Worm (Caenorhabditis elegans) whole organism, mixed stage, embryonic: ENCODE measurements around the gene ddx-35.

Source experiments
- ham-2 ChIP-seq: fragments of 200-800 bp; sonication (Bioruptor generic); optimal IDR thresholded peaks from 2 replicates; lab custom pipeline; 2018; ENCODE audit warnings: mild to moderate bottlenecking, missing genetic modification characterization, missing compliant biosample characterization
- sptf-1 ChIP-seq: sonication (generic microtip); optimal IDR thresholded peaks from 2 replicates; lab custom pipeline; 2017; ENCODE audit warnings: mild to moderate bottlenecking, missing genetic modification characterization, moderate library complexity, missing compliant biosample characterization
- ztf-11 ChIP-seq: fragments of 150-350 bp; optimal IDR thresholded peaks from 2 replicates; lab custom pipeline; 2014; ENCODE audit warnings: missing biosample characterization, missing genetic modification characterization

DNA sequence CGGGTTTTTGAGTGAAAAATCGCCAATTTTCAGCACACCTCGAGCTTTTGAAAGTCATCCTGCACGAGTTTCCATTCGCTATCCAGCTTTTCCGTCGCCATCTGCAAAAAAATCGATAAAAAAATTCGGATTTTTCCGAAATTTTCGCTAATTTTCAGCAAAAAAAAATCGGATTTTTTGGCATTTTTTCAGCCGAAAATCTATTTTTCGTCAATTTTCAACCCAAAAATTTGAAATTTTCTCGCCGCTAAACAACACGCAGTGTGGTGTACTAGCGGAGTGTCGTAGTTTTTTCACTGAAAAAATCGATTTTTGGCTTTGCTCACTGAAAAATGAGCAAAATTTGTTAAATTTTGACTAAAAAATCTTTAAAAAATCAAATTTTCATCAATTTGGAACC lies 36.4 kb downstream of the ddx-35 start, which contains the start of gene tmem-120:
- TF ChIP-seq ztf-11 (tag; lab: Kevin White, UChicago) (no peak), ham-2 (GFP tag; lab: Kevin White, UChicago) (no peak), sptf-1 (tag; lab: Kevin White, UChicago) (no peak)
